Worm (Caenorhabditis elegans) whole organism, L2 larva: Measurements from ENCODE around the gene ZK380.4.

Experiments used
- R02D3.7 ChIP-seq: fragments of 150-350 bp; optimal IDR thresholded peaks from 2 replicates; lab custom pipeline; 2014; ENCODE audit warnings: missing biosample characterization, missing genetic modification characterization
- ZK546.5 ChIP-seq: sonication (generic microtip); optimal IDR thresholded peaks from 2 replicates; lab custom pipeline; 2017; ENCODE audit warnings: missing biosample characterization, missing genetic modification characterization
- ama-1 ChIP-seq: fragments of 150-350 bp; optimal IDR thresholded peaks from 2 replicates; lab custom pipeline; 2018; ENCODE audit warnings: inconsistent platforms
- blmp-1 ChIP-seq: sonication (generic microtip); optimal IDR thresholded peaks from 2 replicates; lab custom pipeline; 2017; ENCODE audit warnings: missing genetic modification characterization, mild to moderate bottlenecking, missing compliant biosample characterization, antibody characterized with exemption, moderate library complexity; ENCODE audit not compliant: insufficient read depth
- lin-39 ChIP-seq: fragments of 150-350 bp; optimal IDR thresholded peaks from 2 replicates; lab custom pipeline; 2014; ENCODE audit warnings: missing biosample characterization, missing genetic modification reagents, missing genetic modification characterization
- lsy-2 ChIP-seq, 2 experiments: fragments of 150-350 bp in 1 of 2; sonication (generic microtip) in 1 of 2; optimal IDR thresholded peaks; 2 replicates each; lab custom pipeline; 2014 to 2017; ENCODE audit warnings: missing biosample characterization in 2 of 2, missing genetic modification characterization in 2 of 2
- mdl-1 ChIP-seq, 2 experiments: fragments of 150-350 bp in 1 of 2; sonication (generic microtip) in 1 of 2; optimal IDR thresholded peaks; 2 replicates each; lab custom pipeline; 2017; ENCODE audit warnings: missing biosample characterization in 2 of 2, missing genetic modification characterization in 2 of 2
- nhr-12 ChIP-seq: fragments of 150-350 bp; optimal IDR thresholded peaks from 2 replicates; lab custom pipeline; 2014; ENCODE audit warnings: missing biosample characterization, missing genetic modification characterization
- nhr-237 ChIP-seq: fragments of 150-350 bp; optimal IDR thresholded peaks from 2 replicates; lab custom pipeline; 2014; ENCODE audit warnings: missing biosample characterization, missing genetic modification characterization
- skn-1 ChIP-seq: sonication (generic microtip); optimal IDR thresholded peaks from 2 replicates; lab custom pipeline; 2017; ENCODE audit warnings: missing biosample characterization, missing genetic modification characterization
- sma-3 ChIP-seq: sonication (generic microtip); optimal IDR thresholded peaks from 2 replicates; lab custom pipeline; 2016; ENCODE audit warnings: missing genetic modification reagents, missing genetic modification characterization, missing compliant biosample characterization
- unc-39 ChIP-seq: fragments of 150-350 bp; optimal IDR thresholded peaks from 2 replicates; lab custom pipeline; 2014; ENCODE audit warnings: missing biosample characterization, missing genetic modification characterization
- ztf-11 ChIP-seq: sonication (generic microtip); optimal IDR thresholded peaks from 2 replicates; lab custom pipeline; 2017; ENCODE audit warnings: missing biosample characterization, missing genetic modification characterization

DNA sequence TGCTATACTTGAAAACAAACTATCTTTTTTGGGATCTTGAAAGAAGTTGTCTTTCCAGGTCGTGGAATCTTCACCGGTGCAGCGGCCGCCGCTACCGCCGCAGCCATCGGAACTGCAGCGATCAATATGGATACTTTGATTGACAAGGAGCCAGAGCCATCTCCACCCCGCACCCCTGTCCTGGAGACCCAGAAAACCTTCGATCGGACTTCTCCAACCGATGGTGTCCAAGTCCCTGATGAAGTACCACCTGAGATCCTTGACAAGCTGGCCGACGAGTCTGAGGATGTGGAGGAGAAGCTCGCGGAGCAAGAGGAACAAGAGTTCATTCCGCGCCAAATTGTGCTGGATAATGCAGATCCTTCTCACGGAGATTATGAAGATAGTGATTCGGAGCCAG is 37.9 kb downstream of the ZK380.4 start:
- TF ChIP-seq ZK546.5 (tag; lab: Kevin White, UChicago): no peak
- TF ChIP-seq R02D3.7 (tag; lab: Kevin White, UChicago): no peak
- TF ChIP-seq ama-1 (lab: Kevin White, UChicago): no peak
- no peak for TF ChIP-seq lsy-2 (tag; optimal IDR thresholded peaks at IDR 0.05; lab: Kevin White, UChicago)
- TF ChIP-seq skn-1 (tag; lab: Kevin White, UChicago): no peak
- TF ChIP-seq lin-39: no peak
- TF ChIP-seq ztf-11: no peak
- no peak for TF ChIP-seq blmp-1 (tag; lab: Kevin White, UChicago)
- no peak for TF ChIP-seq unc-39 (tag; lab: Kevin White, UChicago)
- no peak for TF ChIP-seq mdl-1 (tag; optimal IDR thresholded peaks at IDR 0.05; lab: Kevin White, UChicago)
- no peak for TF ChIP-seq nhr-237 (tag; lab: Kevin White, UChicago)
- no peak for TF ChIP-seq nhr-12
- no peak for TF ChIP-seq sma-3
